Worm (Caenorhabditis elegans) whole organism, L2 larva: ENCODE measurements around the gene ZK1320.7.

ENCODE experiments used
- F13H6.1 ChIP-seq: sonication (generic microtip); optimal IDR thresholded peaks from 2 replicates; lab custom pipeline; 2016; ENCODE audit warnings: missing genetic modification characterization, missing compliant biosample characterization
- nhr-237 ChIP-seq: fragments of 150-350 bp; optimal IDR thresholded peaks from 2 replicates; lab custom pipeline; 2014; ENCODE audit warnings: missing biosample characterization, missing genetic modification characterization
- unc-39 ChIP-seq: fragments of 150-350 bp; optimal IDR thresholded peaks from 2 replicates; lab custom pipeline; 2014; ENCODE audit warnings: missing biosample characterization, missing genetic modification characterization
- unc-62 ChIP-seq: fragments of 150-350 bp; optimal IDR thresholded peaks from 2 replicates; lab custom pipeline; 2014; ENCODE audit warnings: missing biosample characterization, missing genetic modification reagents, missing genetic modification characterization

- no peak for TF ChIP-seq F13H6.1 (tag; lab: Kevin White, UChicago)
- no peak for TF ChIP-seq unc-39 (tag; lab: Kevin White, UChicago)
- TF ChIP-seq unc-62 (GFP tag; lab: Kevin White, UChicago) = no peak
- TF ChIP-seq nhr-237 (tag; lab: Kevin White, UChicago) = no peak
These were observed 8.4 kb downstream of the ZK1320.7 start for ce11 chrII:9679842-9680241.
